Fruit fly (Drosophila melanogaster): ENCODE measurements around the gene CG13994.
A peak's percentile ranks its signal among the peaks of the same experiment; 100 is the strongest.

CG13994 gene

dm6 chr2L:6051212-6051621, 11.6 kb upstream of the CG13994 start (continued):
- peak; percentile 95 for TF ChIP-seq CG6683 (GFP tag; optimal IDR thresholded peaks at IDR 0.05)
- peak; percentile 85 for TF ChIP-seq pros (GFP tag; optimal IDR thresholded peaks at IDR 0.05)
- peak; percentile 95 for TF ChIP-seq CG11398 (GFP tag; optimal IDR thresholded peaks at IDR 0.05)
- peak; percentile 89 for TF ChIP-seq Antp (GFP tag; optimal IDR thresholded peaks at IDR 0.05)
- peak; percentile 88 for TF ChIP-seq pnt (GFP tag; optimal IDR thresholded peaks at IDR 0.05)
- peak; percentile 94 for TF ChIP-seq tx (GFP tag; optimal IDR thresholded peaks at IDR 0.05)
- TF ChIP-seq Gsc (GFP tag; IDR thresholded peaks at IDR 0.05) = no peak; the same call in 1 of the 2 replicates
- peak; percentile 95 for TF ChIP-seq so (GFP tag; IDR thresholded peaks at IDR 0.05)
- peak; percentile 95 for TF ChIP-seq ERR (GFP tag; optimal IDR thresholded peaks at IDR 0.05)
- peak; percentile 84; the same call in 2 of the 3 replicates for TF ChIP-seq CG3726 (GFP tag; IDR thresholded peaks at IDR 0.05)
- peak; percentile 92 for TF ChIP-seq CG34422 (GFP tag; IDR thresholded peaks at IDR 0.05)
- peak; percentile 85 for TF ChIP-seq Ets97D (GFP tag; optimal IDR thresholded peaks at IDR 0.05)
- TF ChIP-seq CG7372 (GFP tag; IDR thresholded peaks at IDR 0.05) = peak; percentile 87
- no peak for TF ChIP-seq Lpt (GFP tag; optimal IDR thresholded peaks at IDR 0.05)
- TF ChIP-seq CG7963 (GFP tag; IDR thresholded peaks at IDR 0.05; ENCODE audit: partially characterized antibody) = no peak
- TF ChIP-seq corto (GFP tag; optimal IDR thresholded peaks at IDR 0.05) = peak; percentile 92
- peak; percentile 95 for TF ChIP-seq Xbp1 (GFP tag; optimal IDR thresholded peaks at IDR 0.05)
- peak; percentile 82 for TF ChIP-seq CG3838 (GFP tag; optimal IDR thresholded peaks at IDR 0.05)
- TF ChIP-seq B-H1 (GFP tag; IDR thresholded peaks at IDR 0.05) = peak; percentile 89
- peak; percentile 78 for TF ChIP-seq Myb (GFP tag; optimal IDR thresholded peaks at IDR 0.05)
- TF ChIP-seq NFAT (GFP tag; IDR thresholded peaks at IDR 0.05) = peak; percentile 79
- TF ChIP-seq CG12155 (GFP tag; optimal IDR thresholded peaks at IDR 0.05) = peak; percentile 89
- peak; percentile 91 for TF ChIP-seq Mad (GFP tag; optimal IDR thresholded peaks at IDR 0.05)
- TF ChIP-seq gcm (GFP tag; optimal IDR thresholded peaks at IDR 0.05) = peak; percentile 97
- TF ChIP-seq CG34376 (GFP tag; optimal IDR thresholded peaks at IDR 0.05) = peak; percentile 98
- TF ChIP-seq ems (GFP tag; optimal IDR thresholded peaks at IDR 0.05) = peak; percentile 95
- peak; percentile 81 for TF ChIP-seq CG10321 (GFP tag; IDR thresholded peaks at IDR 0.05)
- TF ChIP-seq CTCF (GFP tag; optimal IDR thresholded peaks at IDR 0.05) = peak; percentile 52
- peak; percentile 64; the same call in 2 of the 3 replicates for TF ChIP-seq z (GFP tag; IDR thresholded peaks at IDR 0.05)
- peak; percentile 97 for TF ChIP-seq CG12659 (GFP tag; optimal IDR thresholded peaks at IDR 0.05)
- peak; percentile 89 for TF ChIP-seq CG15011 (GFP tag; optimal IDR thresholded peaks at IDR 0.05)
- peak; percentile 91 for TF ChIP-seq sim (GFP tag; IDR thresholded peaks at IDR 0.05)
- peak; percentile 97 for TF ChIP-seq B-H2 (GFP tag; optimal IDR thresholded peaks at IDR 0.05)
- peak; percentile 80 for TF ChIP-seq CG10462 (GFP tag; optimal IDR thresholded peaks at IDR 0.05)
- no peak for TF ChIP-seq hbn (GFP tag; IDR thresholded peaks at IDR 0.05; ENCODE audit: partially characterized antibody)
- peak; percentile 95 for TF ChIP-seq phol (tag; optimal IDR thresholded peaks at IDR 0.05)
- peak; percentile 97 for TF ChIP-seq CG13894 (tag; optimal IDR thresholded peaks at IDR 0.05)
- TF ChIP-seq HLH3B (GFP tag; IDR thresholded peaks at IDR 0.05) = peak; percentile 95
- peak; percentile 94 for TF ChIP-seq Bteb2 (GFP tag; optimal IDR thresholded peaks at IDR 0.05)
- peak; percentile 48 for TF ChIP-seq Sry-δ (GFP tag; optimal IDR thresholded peaks at IDR 0.05)
- peak; percentile 84 for TF ChIP-seq Taf1 (GFP tag; IDR thresholded peaks at IDR 0.05)
- no peak for TF ChIP-seq mld (GFP tag; IDR thresholded peaks at IDR 0.05; ENCODE audit: partially characterized antibody)
- TF ChIP-seq HLH4C (GFP tag; IDR thresholded peaks at IDR 0.05; ENCODE audit: partially characterized antibody) = no peak
- TF ChIP-seq Nf-YB (GFP tag; optimal IDR thresholded peaks at IDR 0.05) = peak; percentile 85
- peak; percentile 73 for TF ChIP-seq ro (GFP tag; IDR thresholded peaks at IDR 0.05)
- peak; percentile 85 for TF ChIP-seq zfh2 (GFP tag; optimal IDR thresholded peaks at IDR 0.05)
- TF ChIP-seq CG4730 (GFP tag; IDR thresholded peaks at IDR 0.05) = peak; percentile 69
- TF ChIP-seq pfk (GFP tag; optimal IDR thresholded peaks at IDR 0.05) = peak; percentile 57
- peak; percentile 95 for TF ChIP-seq Camta (GFP tag; optimal IDR thresholded peaks at IDR 0.05)
- peak; percentile 95 for TF ChIP-seq Sox102F (GFP tag; optimal IDR thresholded peaks at IDR 0.05)
- peak; percentile 89 for TF ChIP-seq CG15696 (tag; optimal IDR thresholded peaks at IDR 0.05)
- peak; percentile 94 for TF ChIP-seq CG9817 (tag; optimal IDR thresholded peaks at IDR 0.05)

Measured in whole organism, embryonic.